Fruit fly (Drosophila melanogaster) whole organism, pupa: ENCODE results near the gene CG11381.

Experiments used
- CG10348 ChIP-seq: fragments of 200-800 bp; sonication (Bioruptor generic); IDR thresholded peaks from 2 replicates; pipeline ENCODE4 v1.3.6; 2022; ENCODE audit warnings: missing biosample characterization, missing genetic modification characterization
- CG12605 ChIP-seq: fragments of 200-800 bp; sonication (Bioruptor generic); IDR thresholded peaks from 2 replicates; pipeline ENCODE4 v1.3.6; 2022; ENCODE audit warnings: missing biosample characterization, missing genetic modification characterization
- CG13204 ChIP-seq: fragments of 200-800 bp; sonication (Bioruptor generic); optimal IDR thresholded peaks from 2 replicates; lab custom pipeline; 2018; ENCODE audit warnings: missing biosample characterization, mild to moderate bottlenecking, missing genetic modification characterization, moderate library complexity
- CG14655 ChIP-seq: fragments of 200-800 bp; sonication (Bioruptor generic); optimal IDR thresholded peaks from 3 replicates; lab custom pipeline; 2017; ENCODE audit warnings: mild to moderate bottlenecking, missing biosample characterization, missing genetic modification reagents, missing genetic modification characterization
- CG15710 ChIP-seq: fragments of 200-800 bp; sonication (Bioruptor generic); optimal IDR thresholded peaks from 2 replicates; lab custom pipeline; 2018; ENCODE audit warnings: missing biosample characterization, mild to moderate bottlenecking, missing genetic modification characterization, moderate library complexity
- CG17806 ChIP-seq: fragments of 200-800 bp; sonication (Bioruptor generic); optimal IDR thresholded peaks from 2 replicates; lab custom pipeline; 2018; ENCODE audit warnings: missing biosample characterization, mild to moderate bottlenecking, missing genetic modification characterization, moderate library complexity
- CG32121 ChIP-seq: fragments of 200-800 bp; sonication (Bioruptor generic); IDR thresholded peaks from 2 replicates; pipeline ENCODE4 v1.3.6; 2022; ENCODE audit warnings: missing biosample characterization, missing genetic modification characterization
- CG34367 ChIP-seq: fragments of 200-800 bp; sonication (Bioruptor generic); optimal IDR thresholded peaks from 2 replicates; lab custom pipeline; 2018; ENCODE audit warnings: missing biosample characterization, mild to moderate bottlenecking, missing genetic modification characterization
- CG4496 ChIP-seq: fragments of 200-800 bp; sonication (Bioruptor generic); IDR thresholded peaks from 3 replicates; pipeline ENCODE4 v1.3.6; 2022; ENCODE audit warnings: missing biosample characterization, missing genetic modification characterization
- CG8159 ChIP-seq: fragments of 200-800 bp; sonication (Bioruptor generic); optimal IDR thresholded peaks from 3 replicates; lab custom pipeline; 2018; ENCODE audit warnings: missing biosample characterization, mild to moderate bottlenecking, missing genetic modification characterization, moderate library complexity
- CG8301 ChIP-seq: fragments of 200-800 bp; sonication (Bioruptor generic); optimal IDR thresholded peaks from 2 replicates; lab custom pipeline; 2018; ENCODE audit warnings: missing biosample characterization, mild to moderate bottlenecking, missing genetic modification characterization
- CG9948 ChIP-seq: fragments of 200-800 bp; sonication (Bioruptor generic); optimal IDR thresholded peaks from 2 replicates; lab custom pipeline; 2018; ENCODE audit warnings: missing biosample characterization, mild to moderate bottlenecking, missing genetic modification characterization, moderate library complexity
- D1 ChIP-seq: fragments of 200-800 bp; sonication (Bioruptor generic); optimal IDR thresholded peaks from 2 replicates; lab custom pipeline; 2018; ENCODE audit warnings: missing biosample characterization, mild to moderate bottlenecking, missing genetic modification characterization, moderate library complexity
- EcR ChIP-seq: fragments of 200-800 bp; sonication (Bioruptor generic); optimal IDR thresholded peaks from 3 replicates; lab custom pipeline; 2019; ENCODE audit warnings: missing biosample characterization, missing genetic modification characterization, mild to moderate bottlenecking, moderate library complexity, missing genetic modification reagents
- Ets98B ChIP-seq: fragments of 200-800 bp; sonication (Bioruptor generic); IDR thresholded peaks from 2 replicates; pipeline ENCODE4 v1.3.6; 2022; ENCODE audit warnings: missing biosample characterization, missing genetic modification characterization
- Pif1A ChIP-seq: fragments of 200-800 bp; sonication (Bioruptor generic); optimal IDR thresholded peaks from 3 replicates; lab custom pipeline; 2016; ENCODE audit warnings: missing biosample characterization, missing genetic modification characterization
- Pif1B ChIP-seq: fragments of 200-800 bp; sonication (Bioruptor generic); optimal IDR thresholded peaks from 3 replicates; lab custom pipeline; 2016; ENCODE audit warnings: missing biosample characterization, missing genetic modification characterization
- Snoo ChIP-seq: fragments of 200-800 bp; sonication (Bioruptor generic); optimal IDR thresholded peaks from 3 replicates; lab custom pipeline; 2017; ENCODE audit warnings: missing biosample characterization, mild to moderate bottlenecking, missing genetic modification characterization, inconsistent platforms
- fd96Ca ChIP-seq: fragments of 200-800 bp; sonication (Bioruptor generic); IDR thresholded peaks from 3 replicates; pipeline ENCODE4 v1.3.6; 2022; ENCODE audit warnings: missing biosample characterization, missing genetic modification characterization
- gl ChIP-seq: fragments of 200-800 bp; sonication (Bioruptor generic); optimal IDR thresholded peaks from 2 replicates; lab custom pipeline; 2018; ENCODE audit warnings: missing biosample characterization, mild to moderate bottlenecking, missing genetic modification characterization
- rn ChIP-seq: fragments of 200-800 bp; sonication (Bioruptor generic); IDR thresholded peaks from 2 replicates; pipeline ENCODE4 v1.3.6; 2022; ENCODE audit warnings: missing biosample characterization, missing genetic modification characterization

CG11381 gene

dm6 chrX:1203477-1203876 is at the start of gene CG11381:
Gene CG11381, plus strand, starts transcription at chrX:1203777.
- TF ChIP-seq CG8159 (tag; lab: Kevin White, UChicago) (no peak), Pif1B (GFP tag; lab: Kevin White, UChicago) (no peak), rn (GFP tag; lab: Robert Waterston, UW) (no peak), CG9948 (tag; lab: Kevin White, UChicago) (no peak), CG32121 (GFP tag; lab: Robert Waterston, UW) (no peak), CG15710 (tag; lab: Kevin White, UChicago) (no peak), CG10348 (GFP tag; lab: Robert Waterston, UW) (no peak), CG14655 (GFP tag; lab: Kevin White, UChicago) (no peak), CG12605 (GFP tag; lab: Robert Waterston, UW) (no peak), CG17806 (tag; lab: Kevin White, UChicago) (no peak), CG13204 (GFP tag; lab: Kevin White, UChicago) (no peak), CG8301 (tag; lab: Kevin White, UChicago) (no peak), fd96Ca (GFP tag; lab: Robert Waterston, UW) (no peak)

- TF ChIP-seq CG34367 (tag; lab: Kevin White, UChicago) (no peak), CG4496 (GFP tag; lab: Robert Waterston, UW) (peak; percentile 16; the same call in 1 of the 3 replicates), Pif1A (GFP tag; lab: Kevin White, UChicago) (no peak), gl (no peak), fd96Ca (GFP tag; lab: Robert Waterston, UW) (no peak), CG13204 (GFP tag; lab: Kevin White, UChicago) (no peak), CG8301 (tag; lab: Kevin White, UChicago) (no peak)
- TF ChIP-seq, all 21 proteins: peak for 1
These were observed 41.6 kb upstream of the CG11381 start, which contains the start of gene eIF4E7 for dm6 chrX:1161913-1162439. Gene eIF4E7, minus strand, starts transcription at chrX:1162389.

- no peak for TF ChIP-seq CG4496 (GFP tag; lab: Robert Waterston, UW)
- no peak for TF ChIP-seq CG10348 (GFP tag; lab: Robert Waterston, UW)
- TF ChIP-seq Snoo (tag; lab: Kevin White, UChicago): no peak
- TF ChIP-seq CG32121 (GFP tag; lab: Robert Waterston, UW): no peak
- no peak for TF ChIP-seq CG17806 (tag; lab: Kevin White, UChicago)
- TF ChIP-seq CG14655 (GFP tag; lab: Kevin White, UChicago): no peak
These were observed 33.3 kb upstream of the CG11381 start, which contains the start of gene CG11378 for dm6 chrX:1170117-1170878. Gene CG11378, plus strand, starts transcription at chrX:1170828.

dm6 chrX:1171018-1171417 is 32.6 kb upstream of the CG11381 start:
- TF ChIP-seq rn (GFP tag; lab: Robert Waterston, UW) (no peak), CG13204 (GFP tag; lab: Kevin White, UChicago) (no peak), Pif1B (GFP tag; lab: Kevin White, UChicago) (peak; percentile 13), D1 (no peak), CG8159 (tag; lab: Kevin White, UChicago) (peak; percentile 69), Ets98B (GFP tag; lab: Robert Waterston, UW) (no peak), fd96Ca (GFP tag; lab: Robert Waterston, UW) (no peak), Pif1A (GFP tag; lab: Kevin White, UChicago) (peak; percentile 61), CG10348 (GFP tag; lab: Robert Waterston, UW) (no peak), CG34367 (tag; lab: Kevin White, UChicago) (no peak), CG32121 (GFP tag; lab: Robert Waterston, UW) (no peak), EcR (GFP tag; lab: Kevin White, UChicago) (no peak), gl (no peak), CG9948 (tag; lab: Kevin White, UChicago) (peak; percentile 32), CG17806 (tag; lab: Kevin White, UChicago) (peak; percentile 17), CG14655 (GFP tag; lab: Kevin White, UChicago) (peak; percentile 57), CG8301 (tag; lab: Kevin White, UChicago) (peak; percentile 36), CG15710 (tag; lab: Kevin White, UChicago) (peak; percentile 33), Snoo (tag; lab: Kevin White, UChicago) (peak; percentile 54), CG12605 (GFP tag; lab: Robert Waterston, UW) (no peak), CG4496 (GFP tag; lab: Robert Waterston, UW) (no peak)
- TF ChIP-seq, all 21 proteins: peak for 9

dm6 chrX:1172756-1173422 is 30.7 kb upstream of the CG11381 start:
- TF ChIP-seq CG4496 (GFP tag; lab: Robert Waterston, UW) (no peak), D1 (no peak), fd96Ca (GFP tag; lab: Robert Waterston, UW) (no peak), CG14655 (GFP tag; lab: Kevin White, UChicago) (no peak)
- TF ChIP-seq, all 21 proteins: peak for 0
